Worm (Caenorhabditis elegans) whole organism, L3 larva: Measurements from ENCODE around the gene F11F1.1.
A peak's percentile ranks its signal among the peaks of the same experiment; 100 is the strongest.

ENCODE experiments used
- R02D3.7 ChIP-seq: fragments of 150-350 bp; optimal IDR thresholded peaks from 2 replicates; lab custom pipeline; 2014; ENCODE audit warnings: missing biosample characterization, missing genetic modification characterization
- ZK546.5 ChIP-seq: sonication (generic microtip); optimal IDR thresholded peaks from 2 replicates; lab custom pipeline; 2017; ENCODE audit warnings: missing biosample characterization, missing genetic modification characterization
- aly-2 ChIP-seq: fragments of 150-350 bp; optimal IDR thresholded peaks from 2 replicates; lab custom pipeline; 2014; ENCODE audit warnings: missing biosample characterization, missing genetic modification characterization
- ama-1 ChIP-seq: fragments of 150-350 bp; optimal IDR thresholded peaks from 2 replicates; lab custom pipeline; 2018
- ceh-28 ChIP-seq: fragments of 150-350 bp; optimal IDR thresholded peaks from 2 replicates; lab custom pipeline; 2014; ENCODE audit warnings: missing biosample characterization, missing genetic modification reagents, missing genetic modification characterization
- ceh-82 ChIP-seq: fragments of 150-350 bp; optimal IDR thresholded peaks from 2 replicates; lab custom pipeline; 2014; ENCODE audit warnings: missing biosample characterization, missing genetic modification characterization
- ceh-9 ChIP-seq: sonication (generic microtip); optimal IDR thresholded peaks from 2 replicates; lab custom pipeline; 2018; ENCODE audit warnings: missing biosample characterization, missing genetic modification characterization
- daf-12 ChIP-seq: fragments of 150-350 bp; optimal IDR thresholded peaks from 2 replicates; lab custom pipeline; 2014; ENCODE audit warnings: missing biosample characterization, missing genetic modification reagents, missing genetic modification characterization
- egl-27 ChIP-seq: sonication (generic microtip); optimal IDR thresholded peaks from 4 replicates; lab custom pipeline; 2017; ENCODE audit warnings: missing biosample characterization, missing genetic modification reagents, missing genetic modification characterization
- elt-1 ChIP-seq: fragments of 150-350 bp; optimal IDR thresholded peaks from 2 replicates; lab custom pipeline; 2014; ENCODE audit warnings: missing biosample characterization, missing genetic modification characterization
- elt-3 ChIP-seq, 3 experiments: fragments of 150-350 bp in 1 of 3; sonication (generic microtip) in 2 of 3; optimal IDR thresholded peaks; 2 replicates in 2 of 3; 4 replicates in 1 of 3; lab custom pipeline; 2014 to 2017; ENCODE audit warnings: missing biosample characterization in 3 of 3, missing genetic modification characterization in 3 of 3
- fkh-10 ChIP-seq: sonication (generic microtip); optimal IDR thresholded peaks from 2 replicates; lab custom pipeline; 2017; ENCODE audit warnings: missing biosample characterization, missing genetic modification reagents, missing genetic modification characterization
- fkh-2 ChIP-seq: fragments of 150-350 bp; optimal IDR thresholded peaks from 2 replicates; lab custom pipeline; 2014; ENCODE audit warnings: missing biosample characterization, missing genetic modification reagents, missing genetic modification characterization
- hmg-11 ChIP-seq: sonication (generic microtip); optimal IDR thresholded peaks from 2 replicates; lab custom pipeline; 2016; ENCODE audit warnings: missing genetic modification characterization, missing compliant biosample characterization
- jun-1 ChIP-seq: fragments of 150-350 bp; optimal IDR thresholded peaks from 2 replicates; lab custom pipeline; 2014; ENCODE audit warnings: missing biosample characterization, missing genetic modification reagents, missing genetic modification characterization
- lin-15B ChIP-seq: fragments of 150-350 bp; optimal IDR thresholded peaks from 2 replicates; lab custom pipeline; 2014; ENCODE audit warnings: missing biosample characterization, missing genetic modification characterization
- mdl-1 ChIP-seq: fragments of 150-350 bp; optimal IDR thresholded peaks from 2 replicates; lab custom pipeline; 2014; ENCODE audit warnings: missing biosample characterization, missing genetic modification characterization
- mml-1 ChIP-seq: fragments of 150-350 bp; sonication (generic microtip); optimal IDR thresholded peaks from 3 replicates; lab custom pipeline; 2014; ENCODE audit warnings: missing biosample characterization, missing genetic modification characterization
- nfya-1 ChIP-seq: sonication (generic microtip); optimal IDR thresholded peaks from 2 replicates; lab custom pipeline; 2017; ENCODE audit warnings: missing genetic modification characterization, mild to moderate bottlenecking, missing compliant biosample characterization, antibody characterized with exemption, moderate library complexity; ENCODE audit not compliant: insufficient read depth
- nhr-11 ChIP-seq: fragments of 150-350 bp; optimal IDR thresholded peaks from 2 replicates; lab custom pipeline; 2014; ENCODE audit warnings: missing biosample characterization, missing genetic modification characterization
- nhr-12 ChIP-seq: fragments of 150-350 bp; optimal IDR thresholded peaks from 2 replicates; lab custom pipeline; 2014; ENCODE audit warnings: missing biosample characterization, missing genetic modification characterization
- nhr-23 ChIP-seq: fragments of 150-350 bp; optimal IDR thresholded peaks from 2 replicates; lab custom pipeline; 2014; ENCODE audit warnings: missing biosample characterization, missing genetic modification reagents, missing genetic modification characterization
- nhr-237 ChIP-seq: fragments of 150-350 bp; optimal IDR thresholded peaks from 2 replicates; lab custom pipeline; 2014; ENCODE audit warnings: missing biosample characterization, missing genetic modification characterization
- nhr-28 ChIP-seq: fragments of 150-350 bp; optimal IDR thresholded peaks from 2 replicates; lab custom pipeline; 2014; ENCODE audit warnings: missing biosample characterization, missing genetic modification characterization
- nhr-67 ChIP-seq: fragments of 150-350 bp; optimal IDR thresholded peaks from 2 replicates; lab custom pipeline; 2014; ENCODE audit warnings: missing biosample characterization, missing genetic modification characterization
- nhr-76 ChIP-seq: fragments of 150-350 bp; sonication (generic microtip); optimal IDR thresholded peaks from 5 replicates; lab custom pipeline; 2014; ENCODE audit warnings: missing biosample characterization, missing genetic modification characterization
- nhr-77 ChIP-seq: fragments of 150-350 bp; optimal IDR thresholded peaks from 2 replicates; lab custom pipeline; 2014; ENCODE audit warnings: missing biosample characterization, missing genetic modification characterization
- pha-4 ChIP-seq: fragments of 150-350 bp; optimal IDR thresholded peaks from 2 replicates; lab custom pipeline; 2014; ENCODE audit warnings: missing biosample characterization, missing genetic modification reagents, missing genetic modification characterization
- skn-1 ChIP-seq: fragments of 150-350 bp; optimal IDR thresholded peaks from 2 replicates; lab custom pipeline; 2014; ENCODE audit warnings: missing biosample characterization, missing genetic modification characterization
- snpc-4 ChIP-seq: fragments of 150-350 bp; optimal IDR thresholded peaks from 2 replicates; lab custom pipeline; 2014; ENCODE audit warnings: missing biosample characterization, missing genetic modification characterization
- tbx-2 ChIP-seq: sonication (generic microtip); optimal IDR thresholded peaks from 2 replicates; lab custom pipeline; 2016; ENCODE audit warnings: mild to moderate bottlenecking, missing genetic modification characterization, missing compliant biosample characterization
- unc-39 ChIP-seq: sonication (generic microtip); optimal IDR thresholded peaks from 4 replicates; lab custom pipeline; 2017; ENCODE audit warnings: missing biosample characterization, missing genetic modification characterization
- unc-62 ChIP-seq: fragments of 150-350 bp; sonication (generic microtip); optimal IDR thresholded peaks from 4 replicates; lab custom pipeline; 2014; ENCODE audit warnings: missing biosample characterization, missing genetic modification reagents, missing genetic modification characterization
- zag-1 ChIP-seq: fragments of 150-350 bp; optimal IDR thresholded peaks from 2 replicates; lab custom pipeline; 2014; ENCODE audit warnings: missing biosample characterization, missing genetic modification characterization
- ztf-11 ChIP-seq: fragments of 150-350 bp; optimal IDR thresholded peaks from 2 replicates; lab custom pipeline; 2014; ENCODE audit warnings: missing biosample characterization, missing genetic modification characterization
- ztf-4 ChIP-seq: fragments of 150-350 bp; optimal IDR thresholded peaks from 2 replicates; lab custom pipeline; 2014; ENCODE audit warnings: missing biosample characterization, missing genetic modification characterization

F11F1.1 gene

DNA sequence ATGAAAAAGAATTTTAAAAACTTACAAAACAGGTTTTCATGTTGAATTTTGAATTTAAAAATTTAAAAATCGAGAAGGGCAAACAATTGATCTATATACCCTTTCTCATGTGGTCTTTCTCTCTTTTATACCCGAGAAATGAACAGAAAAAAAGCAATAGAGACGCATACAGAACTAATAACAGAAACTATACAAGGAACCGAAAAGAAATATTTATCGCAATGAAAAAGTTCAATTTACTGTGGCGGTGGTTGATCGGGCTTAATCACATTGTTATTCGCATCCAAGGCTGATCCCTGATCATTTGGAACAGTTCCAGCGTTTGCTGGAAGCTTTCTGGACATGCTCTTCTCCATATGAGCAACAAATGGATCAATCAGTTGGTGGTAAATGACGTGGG, 17.1 kb upstream of the F11F1.1 start, which contains the start of gene T03F6.10:
TSS of gene T03F6.10 (minus strand) at position 101 of the 400 bp plus-strand sequence.
- no peak for TF ChIP-seq unc-39 (tag; lab: Kevin White, UChicago)
- no peak for TF ChIP-seq unc-62 (GFP tag; lab: Kevin White, UChicago)
- TF ChIP-seq nhr-23 (tag; lab: Kevin White, UChicago), result no peak
- no peak for TF ChIP-seq elt-3 (tag; optimal IDR thresholded peaks at IDR 0.05; lab: Kevin White, UChicago)
- TF ChIP-seq nfya-1, result no peak
- no peak for TF ChIP-seq nhr-77 (tag; lab: Kevin White, UChicago)
- no peak for TF ChIP-seq fkh-2 (tag; lab: Kevin White, UChicago)
- no peak for TF ChIP-seq ceh-82 (tag; lab: Kevin White, UChicago)

DNA sequence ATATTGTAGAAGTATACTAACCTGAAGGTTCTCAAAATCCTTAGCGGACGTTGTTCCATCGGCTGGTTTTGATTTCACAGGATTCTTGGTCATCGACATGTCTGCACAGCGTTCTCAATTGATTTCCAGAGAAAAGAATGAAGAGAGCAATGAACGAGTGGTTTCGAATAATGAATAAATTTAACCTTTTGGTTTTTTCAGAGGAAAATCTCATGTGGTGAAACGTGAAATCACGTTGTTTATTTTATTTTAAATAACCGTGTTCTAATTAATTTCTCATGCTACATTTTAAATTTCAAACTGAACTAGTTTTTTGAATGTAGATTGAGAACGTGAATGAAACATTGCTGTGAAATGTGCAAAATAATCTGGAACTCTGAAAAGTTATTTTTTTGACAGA, 15.2 kb upstream of the F11F1.1 start, which contains the start of gene T03F6.6:
TSS of gene T03F6.6 (minus strand) at position 101 of the 400 bp plus-strand sequence.
- TF ChIP-seq mml-1 (tag; lab: Kevin White, UChicago), result no peak
- no peak for TF ChIP-seq ZK546.5 (tag; lab: Kevin White, UChicago)
- TF ChIP-seq nhr-11 (tag; lab: Kevin White, UChicago), result no peak
- no peak for TF ChIP-seq nhr-237
- TF ChIP-seq snpc-4 (tag; lab: Kevin White, UChicago), result no peak
- TF ChIP-seq nhr-23 (tag; lab: Kevin White, UChicago), result no peak
- no peak for TF ChIP-seq egl-27 (tag; lab: Kevin White, UChicago)
- TF ChIP-seq lin-15B (tag; lab: Kevin White, UChicago), result no peak
- no peak for TF ChIP-seq R02D3.7 (tag; lab: Kevin White, UChicago)
- TF ChIP-seq unc-39 (tag; lab: Kevin White, UChicago), result no peak
- TF ChIP-seq aly-2, result no peak
- no peak for TF ChIP-seq nfya-1
- TF ChIP-seq jun-1, result no peak
- TF ChIP-seq zag-1 (tag; lab: Kevin White, UChicago), result no peak
- no peak for TF ChIP-seq nhr-67 (tag; lab: Kevin White, UChicago)

ce11 chrIII:13380881-13381280, 14.5 kb upstream of the F11F1.1 start:
- TF ChIP-seq elt-1 (tag; lab: Kevin White, UChicago), result peak; percentile 96
- TF ChIP-seq mml-1 (tag; lab: Kevin White, UChicago), result no peak

- TF ChIP-seq skn-1 (tag; lab: Kevin White, UChicago), result no peak
- no peak for TF ChIP-seq elt-1 (tag; lab: Kevin White, UChicago)
- no peak for TF ChIP-seq jun-1
- no peak for TF ChIP-seq ztf-11 (tag; lab: Kevin White, UChicago)
- no peak for TF ChIP-seq daf-12 (tag; lab: Kevin White, UChicago)
- TF ChIP-seq tbx-2, result no peak
- no peak for TF ChIP-seq nhr-12 (tag; lab: Kevin White, UChicago)
- TF ChIP-seq pha-4 (tag; lab: Kevin White, UChicago), result peak; percentile 7
- no peak for TF ChIP-seq ceh-9 (tag; lab: Kevin White, UChicago)
These were observed 13.7 kb upstream of the F11F1.1 start for ce11 chrIII:13381684-13382083.

ce11 chrIII:13383159-13383558, 12.2 kb upstream of the F11F1.1 start:
- TF ChIP-seq fkh-10, result no peak
- TF ChIP-seq hmg-11, result no peak
- no peak for TF ChIP-seq R02D3.7 (tag; lab: Kevin White, UChicago)
- no peak for TF ChIP-seq unc-62 (GFP tag; lab: Kevin White, UChicago)
- no peak for TF ChIP-seq ztf-4
- no peak for TF ChIP-seq fkh-2 (tag; lab: Kevin White, UChicago)
- no peak for TF ChIP-seq ceh-28 (tag; lab: Kevin White, UChicago)
- no peak for TF ChIP-seq skn-1 (tag; lab: Kevin White, UChicago)
- TF ChIP-seq, all 47 proteins: peak for 0

DNA sequence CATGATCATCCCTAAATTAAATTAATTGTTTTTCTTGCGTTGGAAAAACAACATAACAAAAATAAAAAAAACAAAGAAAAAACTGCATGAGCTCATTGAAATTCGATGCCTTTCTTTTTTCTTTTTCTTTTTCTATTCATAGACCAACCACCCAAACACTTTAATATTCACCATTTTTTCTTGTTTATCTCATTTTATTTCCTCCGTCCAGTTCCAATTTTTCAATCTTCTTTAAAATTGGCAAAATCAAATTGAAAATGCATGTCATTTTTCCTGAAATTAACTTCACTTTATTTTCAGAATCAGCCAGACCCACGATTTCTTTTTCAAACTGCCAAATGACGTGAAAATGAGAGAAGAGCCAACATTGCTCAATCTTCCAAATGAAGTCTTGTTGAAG, 9.5 kb upstream of the F11F1.1 start, which contains the start of gene T03F6.4:
TSS of gene T03F6.4 (plus strand) at position 301 of the 400 bp plus-strand sequence.
- TF ChIP-seq nfya-1 (no peak), nhr-77 (tag; lab: Kevin White, UChicago) (no peak), nhr-237 (no peak), fkh-2 (tag; lab: Kevin White, UChicago) (no peak), mdl-1 (tag; lab: Kevin White, UChicago) (no peak), hmg-11 (no peak), nhr-76 (tag; lab: Kevin White, UChicago) (no peak), tbx-2 (no peak), unc-39 (tag; lab: Kevin White, UChicago) (no peak), elt-1 (tag; lab: Kevin White, UChicago) (no peak), nhr-28 (tag; lab: Kevin White, UChicago) (no peak), ama-1 (lab: Kevin White, UChicago) (no peak)
